Worm (Caenorhabditis elegans): ENCODE measurements around the gene ssq-1.

The ssq-1 gene

DNA sequence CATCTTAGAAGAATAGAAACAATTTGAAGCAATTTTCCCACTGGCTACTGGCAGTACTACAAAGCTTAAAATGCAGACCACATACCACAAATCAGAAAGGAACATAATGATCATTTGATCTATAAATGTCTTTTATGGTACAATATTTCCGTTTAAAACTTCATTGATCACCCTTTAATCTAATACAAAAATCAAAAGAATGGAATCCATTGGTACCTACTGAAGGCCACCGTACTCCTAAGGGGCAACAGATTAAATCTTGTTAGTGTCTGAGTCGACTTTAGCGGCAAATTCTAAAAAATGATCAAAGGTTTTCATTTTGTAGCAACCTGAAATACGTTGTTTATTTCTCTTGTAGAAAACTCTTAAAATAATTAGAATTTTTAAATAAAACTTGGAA lies 19.9 kb downstream of the ssq-1 start:
- no peak for TF ChIP-seq gmeb-2 (tag; optimal IDR thresholded peaks at IDR 0.05)
- no peak for TF ChIP-seq T23F11.4 (GFP tag; optimal IDR thresholded peaks at IDR 0.05)
- TF ChIP-seq ceh-9 (tag; optimal IDR thresholded peaks at IDR 0.05) = no peak
- TF ChIP-seq ama-1 (optimal IDR thresholded peaks at IDR 0.05) = no peak
- TF ChIP-seq fax-1 (tag; optimal IDR thresholded peaks at IDR 0.05) = no peak

- TF ChIP-seq C08G9.2 (tag; optimal IDR thresholded peaks at IDR 0.05) = no peak
- TF ChIP-seq unc-42 (tag; optimal IDR thresholded peaks at IDR 0.05) = no peak
- no peak for TF ChIP-seq npax-4 (tag; optimal IDR thresholded peaks at IDR 0.05)
- no peak for TF ChIP-seq fkh-10 (GFP tag; optimal IDR thresholded peaks at IDR 0.05)
- no peak for TF ChIP-seq ahr-1 (tag; optimal IDR thresholded peaks at IDR 0.05)
- no peak for TF ChIP-seq ceh-18 (tag; optimal IDR thresholded peaks at IDR 0.05)
- no peak for TF ChIP-seq elt-2 (tag; optimal IDR thresholded peaks at IDR 0.05)
- no peak for TF ChIP-seq pag-3 (tag; optimal IDR thresholded peaks at IDR 0.05; ENCODE audit: borderline replicate concordance)
- no peak for TF ChIP-seq K02D7.2 (tag; optimal IDR thresholded peaks at IDR 0.05)
- no peak for TF ChIP-seq lin-11 (tag; optimal IDR thresholded peaks at IDR 0.05)
- no peak for TF ChIP-seq mec-3 (tag; optimal IDR thresholded peaks at IDR 0.05; ENCODE audit: borderline replicate concordance)
- no peak for TF ChIP-seq ceh-34 (tag; optimal IDR thresholded peaks at IDR 0.05)
- no peak for TF ChIP-seq T23F11.4 (GFP tag; optimal IDR thresholded peaks at IDR 0.05)
- no peak for TF ChIP-seq ceh-6 (GFP tag; optimal IDR thresholded peaks at IDR 0.05)
- TF ChIP-seq ceh-19 (GFP tag; optimal IDR thresholded peaks at IDR 0.05) = no peak
- no peak for TF ChIP-seq pax-1 (tag; optimal IDR thresholded peaks at IDR 0.05)
- TF ChIP-seq tbx-7 (tag; optimal IDR thresholded peaks at IDR 0.05) = no peak
- no peak for TF ChIP-seq sox-2 (GFP tag; IDR thresholded peaks at IDR 0.05)
- no peak for TF ChIP-seq pqm-1 (tag; optimal IDR thresholded peaks at IDR 0.05)
Measured at ce11 chrIV:9872786-9873185, 20.4 kb downstream of the ssq-1 start.

DNA sequence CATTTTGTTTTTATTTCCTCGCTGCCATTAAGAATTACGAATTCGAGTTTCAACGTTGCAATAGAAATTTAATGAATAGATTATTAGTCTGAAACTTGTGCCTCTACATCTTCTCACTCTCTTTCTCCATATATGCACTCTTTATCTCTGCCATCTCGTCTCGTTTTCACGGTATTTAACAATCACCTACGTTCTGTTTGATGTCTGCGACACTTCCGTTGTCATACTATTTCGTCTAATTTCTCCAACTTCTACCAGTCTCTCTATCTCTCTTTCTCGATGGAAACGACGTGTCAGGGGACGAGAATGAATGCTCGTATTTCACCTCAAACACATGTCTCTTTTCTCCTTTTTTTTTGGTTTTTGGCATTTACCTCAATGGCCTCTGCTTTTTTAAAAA lies 21.5 kb downstream of the ssq-1 start:
- TF ChIP-seq ceh-18 (tag; optimal IDR thresholded peaks at IDR 0.05) (peak; percentile 11), nfya-1 (tag; optimal IDR thresholded peaks at IDR 0.05) (peak; percentile 28), hlh-30 (tag; optimal IDR thresholded peaks at IDR 0.05; ENCODE audit: insufficient read depth) (peak; percentile 31), lim-6 (tag; optimal IDR thresholded peaks at IDR 0.05) (no peak), ceh-34 (tag; optimal IDR thresholded peaks at IDR 0.05) (peak; percentile 79), ceh-31 (tag; optimal IDR thresholded peaks at IDR 0.05) (peak; percentile 34), unc-55 (GFP tag; optimal IDR thresholded peaks at IDR 0.05) (peak; percentile 9), fkh-10 (GFP tag; optimal IDR thresholded peaks at IDR 0.05) (no peak)

DNA sequence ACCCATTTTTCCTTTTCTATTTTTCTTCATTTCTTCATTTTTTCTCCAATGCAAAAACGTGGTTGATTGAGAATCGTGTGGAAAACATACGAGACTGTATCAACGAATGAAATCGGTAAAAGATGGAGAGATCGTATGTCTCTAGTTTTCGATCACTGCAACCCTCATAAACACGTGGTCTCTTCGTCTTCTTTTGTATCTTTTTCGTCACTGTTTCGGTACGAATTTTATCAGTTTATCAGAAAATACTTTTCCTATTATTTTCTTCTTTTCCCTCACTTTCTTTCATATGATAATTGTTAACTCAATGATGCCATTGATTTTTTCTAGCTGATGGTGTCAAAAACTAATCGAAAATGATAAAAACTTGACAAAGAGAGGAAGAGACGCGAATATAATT lies 23.3 kb downstream of the ssq-1 start:
- TF ChIP-seq sox-2 (GFP tag; IDR thresholded peaks at IDR 0.05) (no peak), ceh-30 (tag; optimal IDR thresholded peaks at IDR 0.05) (no peak), ref-2 (tag; optimal IDR thresholded peaks at IDR 0.05) (no peak), gmeb-2 (tag; optimal IDR thresholded peaks at IDR 0.05) (no peak), ceh-45 (GFP tag; IDR thresholded peaks at IDR 0.05) (no peak), fkh-6 (tag; optimal IDR thresholded peaks at IDR 0.05) (no peak), tbx-7 (tag; optimal IDR thresholded peaks at IDR 0.05) (no peak), pag-3 (tag; optimal IDR thresholded peaks at IDR 0.05; ENCODE audit: borderline replicate concordance) (no peak), lin-11 (tag; optimal IDR thresholded peaks at IDR 0.05) (no peak), che-1 (tag; optimal IDR thresholded peaks at IDR 0.05) (no peak), elt-4 (tag; optimal IDR thresholded peaks at IDR 0.05) (no peak)

DNA sequence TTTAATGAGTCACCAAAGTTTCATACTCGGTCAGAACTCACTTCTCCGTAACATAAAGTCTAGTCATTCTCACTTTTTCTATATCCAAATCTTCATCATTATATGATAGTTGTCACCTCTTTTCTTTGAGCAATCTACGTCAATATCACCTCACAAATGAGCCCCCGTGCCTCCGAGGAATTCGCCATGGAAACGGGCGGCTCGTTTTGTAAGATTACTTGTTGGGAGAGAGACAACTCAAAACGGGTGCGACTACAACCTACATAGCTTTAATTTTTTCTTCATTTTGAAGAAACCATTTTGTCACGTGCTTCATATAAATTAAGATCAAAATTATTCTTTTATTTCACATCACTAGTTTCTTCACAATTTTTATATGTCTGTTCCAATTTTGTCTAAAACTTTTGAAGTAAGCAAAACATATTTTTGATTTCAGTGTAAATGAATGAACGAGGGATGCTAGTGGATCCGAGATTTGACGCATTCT lies 26.6 kb downstream of the ssq-1 start, which contains the start of gene nhr-4:
nhr-4 (plus strand) TSS at position 437 of the 487 bp plus-strand sequence.
- TF ChIP-seq ceh-22 (tag; optimal IDR thresholded peaks at IDR 0.05) = no peak
- TF ChIP-seq ceh-45 (GFP tag; IDR thresholded peaks at IDR 0.05) = no peak
- no peak for TF ChIP-seq rnt-1 (tag; optimal IDR thresholded peaks at IDR 0.05)
- TF ChIP-seq elt-4 (tag; optimal IDR thresholded peaks at IDR 0.05) = no peak
- no peak for TF ChIP-seq elt-2 (tag; optimal IDR thresholded peaks at IDR 0.05)
- no peak for TF ChIP-seq hlh-30 (tag; optimal IDR thresholded peaks at IDR 0.05; ENCODE audit: insufficient read depth)
- no peak for TF ChIP-seq T23F11.4 (GFP tag; optimal IDR thresholded peaks at IDR 0.05)
- TF ChIP-seq dve-1 (tag; optimal IDR thresholded peaks at IDR 0.05) = no peak
- TF ChIP-seq unc-3 (GFP tag; conservative IDR thresholded peaks at IDR 0.05) = no peak
- TF ChIP-seq unc-3 (tag; optimal IDR thresholded peaks at IDR 0.05) = no peak
- no peak for TF ChIP-seq ceh-9 (tag; optimal IDR thresholded peaks at IDR 0.05)
- no peak for TF ChIP-seq F13H6.1 (tag; optimal IDR thresholded peaks at IDR 0.05)
- no peak for TF ChIP-seq ets-4 (tag; optimal IDR thresholded peaks at IDR 0.05)
- TF ChIP-seq pax-1 (tag; optimal IDR thresholded peaks at IDR 0.05) = no peak
- TF ChIP-seq npax-4 (tag; optimal IDR thresholded peaks at IDR 0.05) = no peak
- no peak for TF ChIP-seq syd-9 (tag; optimal IDR thresholded peaks at IDR 0.05)
- no peak for TF ChIP-seq hlh-8 (tag; optimal IDR thresholded peaks at IDR 0.05)
- TF ChIP-seq dmd-4 (tag; optimal IDR thresholded peaks at IDR 0.05; ENCODE audit: borderline replicate concordance) = no peak
- no peak for TF ChIP-seq fax-1 (tag; optimal IDR thresholded peaks at IDR 0.05)
- no peak for TF ChIP-seq che-1 (tag; optimal IDR thresholded peaks at IDR 0.05)
- no peak for TF ChIP-seq mec-3 (tag; optimal IDR thresholded peaks at IDR 0.05; ENCODE audit: borderline replicate concordance)
